Fruit fly (Drosophila melanogaster) whole organism, prepupa: ENCODE measurements around the gene Cyp310a1.

Source experiments
- Blimp-1 ChIP-seq: fragments of 200-800 bp; sonication (Bioruptor generic); optimal IDR thresholded peaks from 3 replicates; lab custom pipeline; 2017; ENCODE audit warnings: missing biosample characterization, missing genetic modification characterization, mild to moderate bottlenecking, moderate library complexity, missing genetic modification reagents
- CG10631 ChIP-seq: fragments of 200-800 bp; sonication (Bioruptor generic); optimal IDR thresholded peaks from 2 replicates; lab custom pipeline; 2016; ENCODE audit warnings: missing biosample characterization, missing genetic modification characterization
- CG11294 ChIP-seq: fragments of 200-800 bp; sonication (Bioruptor generic); IDR thresholded peaks from 2 replicates; pipeline ENCODE4 v1.3.6; 2022; ENCODE audit warnings: missing biosample characterization, missing genetic modification characterization
- CG11902 ChIP-seq: fragments of 200-800 bp; sonication (Bioruptor generic); optimal IDR thresholded peaks from 3 replicates; lab custom pipeline; 2016; ENCODE audit warnings: missing biosample characterization, missing genetic modification characterization
- CG15336 ChIP-seq: fragments of 200-800 bp; sonication (Bioruptor generic); IDR thresholded peaks from 2 replicates; pipeline ENCODE4 v1.3.6; 2022; ENCODE audit warnings: missing biosample characterization, missing genetic modification characterization
- CG1621 ChIP-seq: fragments of 200-800 bp; sonication (Bioruptor generic); optimal IDR thresholded peaks from 3 replicates; lab custom pipeline; 2018; ENCODE audit warnings: missing biosample characterization, mild to moderate bottlenecking, missing genetic modification characterization
- CG16779 ChIP-seq: fragments of 200-800 bp; sonication (Bioruptor generic); optimal IDR thresholded peaks from 3 replicates; lab custom pipeline; 2017; ENCODE audit warnings: missing biosample characterization, mild to moderate bottlenecking, missing genetic modification characterization
- CG3032 ChIP-seq: fragments of 200-800 bp; optimal IDR thresholded peaks from 2 replicates; lab custom pipeline; 2019; ENCODE audit warnings: missing biosample characterization, mild to moderate bottlenecking, missing genetic modification characterization, moderate library complexity
- CG31627 ChIP-seq: fragments of 200-800 bp; sonication (Bioruptor generic); optimal IDR thresholded peaks from 3 replicates; lab custom pipeline; 2016; ENCODE audit warnings: missing biosample characterization, missing genetic modification characterization
- CG32006 ChIP-seq: fragments of 200-800 bp; sonication (Bioruptor generic); optimal IDR thresholded peaks from 3 replicates; lab custom pipeline; 2017; ENCODE audit warnings: missing biosample characterization, mild to moderate bottlenecking, missing genetic modification characterization
- CG3919 ChIP-seq: fragments of 200-800 bp; sonication (Bioruptor generic); optimal IDR thresholded peaks from 3 replicates; lab custom pipeline; 2016; ENCODE audit warnings: missing biosample characterization, missing genetic modification characterization
- CG6163 ChIP-seq: fragments of 200-800 bp; sonication (Bioruptor generic); IDR thresholded peaks from 3 replicates; pipeline ENCODE4 v1.3.6; 2022; ENCODE audit warnings: missing biosample characterization, missing genetic modification characterization
- CG6276 ChIP-seq: fragments of 200-800 bp; sonication (Bioruptor generic); optimal IDR thresholded peaks from 2 replicates; lab custom pipeline; 2017; ENCODE audit warnings: missing biosample characterization, mild to moderate bottlenecking, missing genetic modification characterization
- CG6792 ChIP-seq: fragments of 200-800 bp; sonication (Bioruptor generic); optimal IDR thresholded peaks from 3 replicates; lab custom pipeline; 2016; ENCODE audit warnings: missing biosample characterization, missing genetic modification characterization
- CG6808 ChIP-seq: fragments of 200-800 bp; sonication (Bioruptor generic); optimal IDR thresholded peaks from 3 replicates; lab custom pipeline; 2017; ENCODE audit warnings: missing biosample characterization, missing genetic modification characterization, mild to moderate bottlenecking, moderate library complexity, missing genetic modification reagents
- CG6854 ChIP-seq: fragments of 200-800 bp; sonication (Bioruptor generic); optimal IDR thresholded peaks from 2 replicates; lab custom pipeline; 2017; ENCODE audit warnings: missing biosample characterization, mild to moderate bottlenecking, missing genetic modification characterization
- CG7368 ChIP-seq: fragments of 200-800 bp; sonication (Bioruptor generic); optimal IDR thresholded peaks from 3 replicates; lab custom pipeline; 2016; ENCODE audit warnings: missing biosample characterization, missing genetic modification characterization
- CG8119 ChIP-seq: fragments of 200-800 bp; sonication (Bioruptor generic); IDR thresholded peaks from 3 replicates; pipeline ENCODE4 v1.3.6; 2022; ENCODE audit warnings: missing biosample characterization, missing genetic modification characterization
- CG8319 ChIP-seq: fragments of 200-800 bp; sonication (Bioruptor generic); optimal IDR thresholded peaks from 3 replicates; lab custom pipeline; 2016; ENCODE audit warnings: missing biosample characterization, missing genetic modification characterization
- CG8632 ChIP-seq: fragments of 200-800 bp; sonication (Bioruptor generic); optimal IDR thresholded peaks from 3 replicates; lab custom pipeline; 2016; ENCODE audit warnings: missing biosample characterization, missing genetic modification characterization
- Eip75B ChIP-seq: fragments of 200-800 bp; sonication (Bioruptor generic); optimal IDR thresholded peaks from 3 replicates; lab custom pipeline; 2016; ENCODE audit warnings: missing biosample characterization, missing genetic modification characterization
- Eip78C ChIP-seq: fragments of 200-800 bp; sonication (Bioruptor generic); peaks from one replicate; lab custom pipeline; 2016; ENCODE audit warnings: missing biosample characterization, missing genetic modification characterization
- Eip93F ChIP-seq: fragments of 200-800 bp; sonication (Bioruptor generic); optimal IDR thresholded peaks from 2 replicates; lab custom pipeline; 2016; ENCODE audit warnings: missing biosample characterization, mild to moderate bottlenecking, missing genetic modification characterization
- Ets21C ChIP-seq: fragments of 200-800 bp; sonication (Bioruptor generic); optimal IDR thresholded peaks from 3 replicates; lab custom pipeline; 2016; ENCODE audit warnings: missing biosample characterization, missing genetic modification characterization
- Ets96B ChIP-seq: fragments of 200-800 bp; optimal IDR thresholded peaks from 2 replicates; lab custom pipeline; 2019; ENCODE audit warnings: missing biosample characterization, mild to moderate bottlenecking, missing genetic modification characterization, moderate library complexity
- Gug ChIP-seq: fragments of 200-800 bp; sonication (Bioruptor generic); IDR thresholded peaks from 2 replicates; pipeline ENCODE4 v1.3.6; 2022; ENCODE audit warnings: missing biosample characterization, missing genetic modification characterization
- Hr38 ChIP-seq: sonication (Bioruptor generic); optimal IDR thresholded peaks from 2 replicates; lab custom pipeline; 2016; ENCODE audit warnings: missing biosample characterization, missing genetic modification characterization
- Hr39 ChIP-seq: fragments of 200-800 bp; sonication (Bioruptor generic); optimal IDR thresholded peaks from 2 replicates; lab custom pipeline; 2016; ENCODE audit warnings: missing biosample characterization, missing genetic modification characterization
- Hr4 ChIP-seq: fragments of 200-800 bp; sonication (Bioruptor generic); optimal IDR thresholded peaks from 3 replicates; lab custom pipeline; 2016; ENCODE audit warnings: missing biosample characterization, missing genetic modification characterization
- Lpt ChIP-seq: fragments of 200-800 bp; sonication (Bioruptor generic); optimal IDR thresholded peaks from 3 replicates; lab custom pipeline; 2016; ENCODE audit warnings: missing biosample characterization, missing genetic modification characterization
- Met ChIP-seq: fragments of 200-800 bp; sonication (Bioruptor generic); optimal IDR thresholded peaks from 3 replicates; lab custom pipeline; 2016; ENCODE audit warnings: missing biosample characterization, missing genetic modification characterization
- OdsH ChIP-seq: fragments of 200-800 bp; sonication (Bioruptor generic); optimal IDR thresholded peaks from 3 replicates; lab custom pipeline; 2016; ENCODE audit warnings: missing biosample characterization, missing genetic modification characterization
- Smox ChIP-seq: fragments of 200-800 bp; sonication (Bioruptor generic); optimal IDR thresholded peaks from 3 replicates; lab custom pipeline; 2016; ENCODE audit warnings: missing biosample characterization, missing genetic modification characterization
- Sox102F ChIP-seq: fragments of 200-800 bp; sonication (Bioruptor generic); optimal IDR thresholded peaks from 2 replicates; lab custom pipeline; 2016; ENCODE audit warnings: missing biosample characterization, mild to moderate bottlenecking, missing genetic modification characterization
- Sox14 ChIP-seq: fragments of 200-800 bp; sonication (Bioruptor generic); optimal IDR thresholded peaks from 3 replicates; lab custom pipeline; 2016; ENCODE audit warnings: missing biosample characterization, missing genetic modification characterization
- acj6 ChIP-seq: fragments of 200-800 bp; sonication (Bioruptor generic); optimal IDR thresholded peaks from 3 replicates; lab custom pipeline; 2016; ENCODE audit warnings: missing biosample characterization, missing genetic modification characterization
- cyc ChIP-seq: fragments of 200-800 bp; sonication (Bioruptor generic); optimal IDR thresholded peaks from 3 replicates; lab custom pipeline; 2016; ENCODE audit warnings: missing biosample characterization, missing genetic modification characterization
- dac ChIP-seq: fragments of 200-800 bp; sonication (Bioruptor generic); optimal IDR thresholded peaks from 2 replicates; lab custom pipeline; 2017; ENCODE audit warnings: missing biosample characterization, mild to moderate bottlenecking, missing genetic modification characterization
- eg ChIP-seq: fragments of 200-800 bp; sonication (Bioruptor generic); IDR thresholded peaks from 3 replicates; pipeline ENCODE4 v1.3.6; 2022; ENCODE audit warnings: missing biosample characterization, missing genetic modification characterization
- fd59A ChIP-seq: fragments of 200-800 bp; sonication (Bioruptor generic); optimal IDR thresholded peaks from 2 replicates; lab custom pipeline; 2017; ENCODE audit warnings: missing biosample characterization, mild to moderate bottlenecking, missing genetic modification characterization, missing genetic modification reagents
- fd85E ChIP-seq: fragments of 200-800 bp; sonication (Bioruptor generic); optimal IDR thresholded peaks from 3 replicates; lab custom pipeline; 2016; ENCODE audit warnings: missing biosample characterization, missing genetic modification characterization
- lz ChIP-seq: fragments of 200-800 bp; sonication (Bioruptor generic); optimal IDR thresholded peaks from 3 replicates; lab custom pipeline; 2016; ENCODE audit warnings: missing biosample characterization, missing genetic modification characterization
- net ChIP-seq: fragments of 200-800 bp; sonication (Bioruptor generic); optimal IDR thresholded peaks from 3 replicates; lab custom pipeline; 2016; ENCODE audit warnings: missing biosample characterization, missing genetic modification characterization
- pdm3 ChIP-seq: fragments of 200-800 bp; sonication (Bioruptor generic); optimal IDR thresholded peaks from 3 replicates; lab custom pipeline; 2016; ENCODE audit warnings: missing biosample characterization, missing genetic modification characterization
- spab ChIP-seq: fragments of 200-800 bp; sonication (Bioruptor generic); optimal IDR thresholded peaks from 2 replicates; lab custom pipeline; 2017; ENCODE audit warnings: missing biosample characterization, mild to moderate bottlenecking, missing genetic modification characterization, missing genetic modification reagents
- ss ChIP-seq, 2 experiments: fragments of 200-800 bp; sonication (Bioruptor generic); optimal IDR thresholded peaks; 2 replicates in 1 of 2; 3 replicates in 1 of 2; lab custom pipeline; 2017 to 2018; ENCODE audit warnings: mild to moderate bottlenecking in 2 of 2, missing biosample characterization in 2 of 2, missing genetic modification characterization in 2 of 2, moderate library complexity in 1 of 2
- svp ChIP-seq: fragments of 200-800 bp; sonication (Bioruptor generic); peaks from one replicate; lab custom pipeline; 2016; ENCODE audit warnings: missing biosample characterization, missing genetic modification characterization
- topi ChIP-seq: fragments of 200-800 bp; sonication (Bioruptor generic); optimal IDR thresholded peaks from 3 replicates; lab custom pipeline; 2016; ENCODE audit warnings: missing biosample characterization, missing genetic modification characterization
- vri ChIP-seq: fragments of 200-800 bp; sonication (Bioruptor generic); optimal IDR thresholded peaks from 3 replicates; lab custom pipeline; 2016; ENCODE audit warnings: missing biosample characterization, mild to moderate bottlenecking, missing genetic modification characterization

The Cyp310a1 gene

dm6 chr2L:18695404-18695804, 42.6 kb upstream of the Cyp310a1 start, which contains the start of the genes CG10383 and CG10338 (continued):
- TF ChIP-seq CG6808 (GFP tag; lab: Kevin White, UChicago) (no peak), ss (GFP tag; optimal IDR thresholded peaks at IDR 0.05; lab: Kevin White, UChicago) (peak; percentile 30 to 33), vri (peak; percentile 75), CG1621 (tag; lab: Kevin White, UChicago) (peak; percentile 61), CG11902 (peak; percentile 87), cyc (peak; percentile 93), CG31627 (peak; percentile 93), svp (GFP tag; lab: Kevin White, UChicago) (peak; percentile 93), pdm3 (no peak), CG32006 (GFP tag; lab: Kevin White, UChicago) (peak; percentile 77), CG8632 (peak; percentile 77), Hr39 (peak; percentile 93), spab (GFP tag; lab: Kevin White, UChicago) (peak; percentile 41), CG15336 (peak; percentile 84), Smox (GFP tag; lab: Kevin White, UChicago) (peak; percentile 90), CG8119 (GFP tag; lab: Robert Waterston, UW) (peak; percentile 69; the same call in 2 of the 3 replicates), eg (GFP tag; lab: Robert Waterston, UW) (peak; percentile 94)

DNA sequence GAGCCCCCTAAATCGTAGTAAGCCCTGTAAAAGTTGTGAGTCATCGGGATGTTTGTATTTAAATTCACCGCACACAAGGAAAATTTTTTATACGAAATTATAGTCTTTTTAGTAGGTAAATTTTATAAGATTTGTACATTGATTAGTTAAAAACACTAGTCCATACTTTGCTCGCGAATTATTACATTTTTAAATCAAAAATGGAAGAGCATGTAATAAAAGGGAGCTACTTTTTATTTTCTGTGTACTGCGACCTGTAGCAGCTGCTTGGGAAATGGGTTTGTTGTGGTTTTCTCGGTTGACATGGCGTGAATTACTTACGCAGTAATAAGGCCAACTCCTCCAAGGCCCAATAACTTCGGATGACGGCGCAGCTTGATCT, 41.9 kb upstream of the Cyp310a1 start:
- no peak for TF ChIP-seq Ets21C (GFP tag; lab: Kevin White, UChicago)
- peak; percentile 23 for TF ChIP-seq topi
- TF ChIP-seq Sox102F (GFP tag; lab: Kevin White, UChicago) = peak; percentile 5
- TF ChIP-seq spab (GFP tag; lab: Kevin White, UChicago) = no peak
- TF ChIP-seq Eip75B (GFP tag; lab: Kevin White, UChicago) = peak; percentile 58
- 0 out of 2 replicates have a peak, but pooled peaks have one; percentile 26 for TF ChIP-seq Gug (GFP tag; lab: Robert Waterston, UW)
- TF ChIP-seq CG6808 (GFP tag; lab: Kevin White, UChicago) = no peak
- TF ChIP-seq fd59A = no peak
- TF ChIP-seq acj6 (GFP tag; lab: Kevin White, UChicago) = peak; percentile 73
- peak; percentile 59 for TF ChIP-seq CG15336
- TF ChIP-seq OdsH (GFP tag; lab: Kevin White, UChicago) = peak; percentile 66
- no peak for TF ChIP-seq Hr38 (GFP tag; lab: Kevin White, UChicago)
- TF ChIP-seq CG11294 = no peak
- no peak for TF ChIP-seq CG8319 (GFP tag; lab: Kevin White, UChicago)
- TF ChIP-seq CG32006 (GFP tag; lab: Kevin White, UChicago) = peak; percentile 66
- TF ChIP-seq lz (GFP tag; lab: Kevin White, UChicago) = peak; percentile 46
- TF ChIP-seq vri = no peak
- no peak for TF ChIP-seq fd85E (GFP tag; lab: Kevin White, UChicago)
- peak; percentile 65 for TF ChIP-seq Hr4 (GFP tag; lab: Kevin White, UChicago)
- peak; percentile 39 for TF ChIP-seq CG31627
- no peak for TF ChIP-seq CG1621 (tag; lab: Kevin White, UChicago)
- peak; percentile 51 for TF ChIP-seq Sox14 (GFP tag; lab: Kevin White, UChicago)
- peak; percentile 7 for TF ChIP-seq CG3032
- TF ChIP-seq Hr39 = peak; percentile 44
- TF ChIP-seq Eip93F (GFP tag; lab: Kevin White, UChicago) = no peak
- no peak for TF ChIP-seq ss (GFP tag; optimal IDR thresholded peaks at IDR 0.05; lab: Kevin White, UChicago)
- no peak for TF ChIP-seq CG6854 (GFP tag; lab: Kevin White, UChicago)
- peak; percentile 56 for TF ChIP-seq CG6792
- TF ChIP-seq Blimp-1 (GFP tag; lab: Kevin White, UChicago) = no peak
- peak; percentile 43 for TF ChIP-seq net (GFP tag; lab: Kevin White, UChicago)
- TF ChIP-seq CG6276 (GFP tag; lab: Kevin White, UChicago) = no peak
- peak; percentile 29 for TF ChIP-seq cyc
- TF ChIP-seq Smox (GFP tag; lab: Kevin White, UChicago) = peak; percentile 39
- peak; percentile 53 for TF ChIP-seq CG10631 (GFP tag; lab: Kevin White, UChicago)
- no peak for TF ChIP-seq svp (GFP tag; lab: Kevin White, UChicago)
- TF ChIP-seq CG8632 = peak; percentile 55
- no peak for TF ChIP-seq CG16779
- no peak for TF ChIP-seq CG7368 (GFP tag; lab: Kevin White, UChicago)
- TF ChIP-seq CG6163 = peak; percentile 84
- TF ChIP-seq CG11902 = peak; percentile 11
- TF ChIP-seq Eip78C (GFP tag; lab: Kevin White, UChicago) = peak; percentile 83
- TF ChIP-seq Ets96B = peak; percentile 58
- no peak for TF ChIP-seq dac
- no peak for TF ChIP-seq Met (GFP tag; lab: Kevin White, UChicago)
- peak; percentile 43 for TF ChIP-seq CG3919 (GFP tag; lab: Kevin White, UChicago)
- peak; percentile 13 for TF ChIP-seq Lpt
